Worm (Caenorhabditis elegans): Measurements from ENCODE around the gene sru-37.

DNA sequence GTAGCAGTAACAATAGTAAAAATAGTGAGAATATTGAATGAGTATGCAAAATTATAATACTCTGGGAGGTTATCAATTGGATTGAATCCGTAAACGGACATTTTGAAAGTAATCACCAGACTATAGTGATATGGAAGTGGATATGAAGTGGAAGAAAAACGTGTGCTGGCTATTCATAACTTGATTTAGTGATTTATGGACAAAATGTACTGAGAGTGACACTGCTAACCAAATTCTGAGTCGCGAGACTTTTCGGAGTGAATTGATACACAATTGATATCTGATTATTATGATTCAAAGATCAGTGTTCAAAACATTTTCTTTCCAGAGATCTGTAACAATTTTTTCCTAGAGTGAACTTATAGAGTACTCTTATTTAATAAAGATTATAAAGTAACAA, 30.7 kb downstream of the sru-37 start, which contains the start of gene sru-38:
- no peak for TF ChIP-seq elt-3 (tag; optimal IDR thresholded peaks at IDR 0.05)
- TF ChIP-seq lin-13 (tag; optimal IDR thresholded peaks at IDR 0.05), result no peak
- TF ChIP-seq flh-1 (GFP tag; optimal IDR thresholded peaks at IDR 0.05), result no peak
- TF ChIP-seq unc-39 (tag; optimal IDR thresholded peaks at IDR 0.05), result no peak
- TF ChIP-seq ces-1 (GFP tag; optimal IDR thresholded peaks at IDR 0.05), result no peak
- TF ChIP-seq ztf-11 (tag; optimal IDR thresholded peaks at IDR 0.05), result no peak
- TF ChIP-seq nhr-237 (tag; optimal IDR thresholded peaks at IDR 0.05), result no peak
- no peak for TF ChIP-seq unc-62 (GFP tag; optimal IDR thresholded peaks at IDR 0.05)
- TF ChIP-seq snpc-4 (tag; optimal IDR thresholded peaks at IDR 0.05), result no peak
- no peak for TF ChIP-seq pha-4 (tag; optimal IDR thresholded peaks at IDR 0.05)
- no peak for TF ChIP-seq nhr-12 (tag; optimal IDR thresholded peaks at IDR 0.05)
- TF ChIP-seq elt-1 (tag; optimal IDR thresholded peaks at IDR 0.05; ENCODE audit: borderline replicate concordance, insufficient read depth), result no peak
- no peak for TF ChIP-seq unc-120 (tag; optimal IDR thresholded peaks at IDR 0.05; ENCODE audit: poor library complexity, severe bottlenecking)
- TF ChIP-seq tbx-8 (GFP tag; optimal IDR thresholded peaks at IDR 0.05), result no peak

All from whole organism, mixed stage, embryonic.